Fruit fly (Drosophila melanogaster): ENCODE data around the gene Or2a.

The Or2a gene

dm6 chrX:2294474-2295434, 48.7 kb downstream of the Or2a start (continued):
- TF ChIP-seq CG9797 (GFP tag; optimal IDR thresholded peaks at IDR 0.05) (no peak), Ravus (GFP tag; IDR thresholded peaks at IDR 0.05) (no peak), vvl (GFP tag; IDR thresholded peaks at IDR 0.05) (peak; percentile 36), CG8089 (GFP tag; optimal IDR thresholded peaks at IDR 0.05) (peak; percentile 27), CG17912 (GFP tag; optimal IDR thresholded peaks at IDR 0.05) (no peak), dysf (GFP tag; IDR thresholded peaks at IDR 0.05) (no peak), org-1 (GFP tag; optimal IDR thresholded peaks at IDR 0.05) (peak; percentile 15), CG10959 (GFP tag; IDR thresholded peaks at IDR 0.05) (no peak), CG8944 (GFP tag; optimal IDR thresholded peaks at IDR 0.05) (no peak), Scr (GFP tag; IDR thresholded peaks at IDR 0.05; ENCODE audit: partially characterized antibody) (no peak), ro (GFP tag; IDR thresholded peaks at IDR 0.05) (no peak), ato (GFP tag; IDR thresholded peaks at IDR 0.05; ENCODE audit: partially characterized antibody) (no peak), ttk (GFP tag; IDR thresholded peaks at IDR 0.05) (no peak), MESR4 (GFP tag; optimal IDR thresholded peaks at IDR 0.05) (no peak), Rx (GFP tag; IDR thresholded peaks at IDR 0.05) (no peak), MTF-1 (GFP tag; optimal IDR thresholded peaks at IDR 0.05; ENCODE audit: borderline replicate concordance) (peak; percentile 36), Bteb2 (GFP tag; optimal IDR thresholded peaks at IDR 0.05) (no peak), slp2 (GFP tag; optimal IDR thresholded peaks at IDR 0.05) (no peak), Neu2 (GFP tag; optimal IDR thresholded peaks at IDR 0.05; ENCODE audit: borderline replicate concordance) (no peak), sim (GFP tag; IDR thresholded peaks at IDR 0.05) (no peak), slou (GFP tag; optimal IDR thresholded peaks at IDR 0.05) (no peak), CG16863 (GFP tag; optimal IDR thresholded peaks at IDR 0.05) (peak; percentile 16), YL-1 (GFP tag; optimal IDR thresholded peaks at IDR 0.05) (no peak), jigr1 (GFP tag; IDR thresholded peaks at IDR 0.05) (no peak), ara (GFP tag; IDR thresholded peaks at IDR 0.05) (no peak), NfI (GFP tag; optimal IDR thresholded peaks at IDR 0.05) (no peak), sqz (GFP tag; optimal IDR thresholded peaks at IDR 0.05) (no peak), Bdp1 (GFP tag; optimal IDR thresholded peaks at IDR 0.05) (no peak), phol (tag; optimal IDR thresholded peaks at IDR 0.05) (no peak), Ets97D (GFP tag; optimal IDR thresholded peaks at IDR 0.05) (no peak), CG12155 (GFP tag; optimal IDR thresholded peaks at IDR 0.05) (no peak), HmgZ (tag; optimal IDR thresholded peaks at IDR 0.05) (no peak), Trl (optimal IDR thresholded peaks at IDR 0.05) (peak; percentile 47 to 59), Trl (GFP tag; optimal IDR thresholded peaks at IDR 0.05) (peak; percentile 63), CG31441 (GFP tag; IDR thresholded peaks at IDR 0.05) (no peak), NFAT (GFP tag; IDR thresholded peaks at IDR 0.05) (no peak), CG14710 (tag; optimal IDR thresholded peaks at IDR 0.05) (no peak), bab2 (GFP tag; optimal IDR thresholded peaks at IDR 0.05) (peak; percentile 69), ERR (GFP tag; optimal IDR thresholded peaks at IDR 0.05) (no peak), pros (GFP tag; optimal IDR thresholded peaks at IDR 0.05) (no peak), CG7963 (GFP tag; IDR thresholded peaks at IDR 0.05; ENCODE audit: partially characterized antibody) (no peak), Hr51 (GFP tag; optimal IDR thresholded peaks at IDR 0.05) (no peak), CG3163 (GFP tag; optimal IDR thresholded peaks at IDR 0.05) (peak; percentile 69), CG1832 (GFP tag; optimal IDR thresholded peaks at IDR 0.05) (no peak), CG2116 (GFP tag; optimal IDR thresholded peaks at IDR 0.05) (no peak), CG10267 (tag; optimal IDR thresholded peaks at IDR 0.05) (no peak), psq (GFP tag; optimal IDR thresholded peaks at IDR 0.05) (no peak), B-H2 (GFP tag; optimal IDR thresholded peaks at IDR 0.05) (no peak), dmrt11E (tag; optimal IDR thresholded peaks at IDR 0.05) (peak; percentile 29), NC2β (GFP tag; optimal IDR thresholded peaks at IDR 0.05) (peak; percentile 19)
